Worm (Caenorhabditis elegans) whole organism, L4 larva: ENCODE results near the gene H41C03.3.

Experiments used
- ceh-28 ChIP-seq: fragments of 150-350 bp; optimal IDR thresholded peaks from 2 replicates; lab custom pipeline; 2014; ENCODE audit warnings: missing biosample characterization, missing genetic modification reagents, missing genetic modification characterization
- dve-1 ChIP-seq: sonication (generic microtip); optimal IDR thresholded peaks from 2 replicates; lab custom pipeline; 2017; ENCODE audit warnings: antibody characterized with exemption, mild to moderate bottlenecking, missing genetic modification characterization, missing compliant biosample characterization; ENCODE audit not compliant: insufficient read depth
- lin-13 ChIP-seq: fragments of 150-350 bp; optimal IDR thresholded peaks from 2 replicates; lab custom pipeline; 2014; ENCODE audit warnings: missing biosample characterization, missing genetic modification reagents, missing genetic modification characterization
- lin-39 ChIP-seq: fragments of 150-350 bp; optimal IDR thresholded peaks from 2 replicates; lab custom pipeline; 2014; ENCODE audit warnings: missing biosample characterization, missing genetic modification reagents, missing genetic modification characterization
- nhr-25 ChIP-seq: sonication (generic microtip); optimal IDR thresholded peaks from 2 replicates; lab custom pipeline; 2017; ENCODE audit warnings: missing genetic modification characterization, mild to moderate bottlenecking, missing compliant biosample characterization, antibody characterized with exemption, moderate library complexity, borderline replicate concordance; ENCODE audit not compliant: insufficient read depth
- nhr-48 ChIP-seq: sonication (generic microtip); optimal IDR thresholded peaks from 2 replicates; lab custom pipeline; 2016; ENCODE audit warnings: mild to moderate bottlenecking, missing genetic modification characterization, missing compliant biosample characterization
- nhr-6 ChIP-seq: fragments of 150-350 bp; optimal IDR thresholded peaks from 2 replicates; lab custom pipeline; 2014; ENCODE audit warnings: missing biosample characterization, missing genetic modification characterization
- skn-1 ChIP-seq: fragments of 150-350 bp; optimal IDR thresholded peaks from 2 replicates; lab custom pipeline; 2014; ENCODE audit warnings: missing biosample characterization, missing genetic modification characterization
- snpc-4 ChIP-seq: fragments of 150-350 bp; optimal IDR thresholded peaks from 2 replicates; lab custom pipeline; 2014; ENCODE audit warnings: missing biosample characterization, missing genetic modification characterization
- unc-62 ChIP-seq, 3 experiments: fragments of 150-350 bp in 1 of 3; sonication (generic microtip); optimal IDR thresholded peaks in 2 of 3; peaks in 1 of 3; 1 replicate in 1 of 3; 2 replicates in 2 of 3; lab custom pipeline; 2014 to 2017; ENCODE audit warnings: missing biosample characterization in 3 of 3, missing genetic modification characterization in 3 of 3, missing genetic modification reagents in 3 of 3, missing genotype in 1 of 3
- zag-1 ChIP-seq: fragments of 150-350 bp; optimal IDR thresholded peaks from 2 replicates; lab custom pipeline; 2014; ENCODE audit warnings: missing biosample characterization, missing genetic modification characterization

DNA sequence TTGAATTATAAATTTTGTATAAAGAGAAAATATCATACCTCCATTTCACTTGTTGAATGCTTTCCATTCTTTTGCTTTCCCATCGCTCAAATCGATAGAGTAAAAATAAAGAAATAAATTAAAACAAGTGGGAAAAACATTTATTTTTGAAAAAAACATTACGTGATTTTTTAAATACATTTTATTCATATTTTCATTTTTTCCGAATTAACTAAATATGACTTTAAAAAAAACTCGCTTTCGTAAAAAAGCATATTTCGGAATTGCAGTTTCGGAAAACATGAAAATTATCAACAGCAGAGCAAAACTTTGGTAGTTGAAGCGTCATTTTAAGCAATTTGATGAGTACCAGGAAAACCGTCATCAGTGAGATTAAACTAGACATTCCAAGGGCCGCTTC is 46.0 kb upstream of the H41C03.3 start, which contains the start of gene K05F1.8:
- TF ChIP-seq nhr-6 (tag; lab: Kevin White, UChicago), result no peak
- no peak for TF ChIP-seq skn-1 (tag; lab: Kevin White, UChicago)
- TF ChIP-seq nhr-48 (tag; lab: Kevin White, UChicago), result no peak
- TF ChIP-seq lin-13 (GFP tag; lab: Kevin White, UChicago), result no peak
- no peak for TF ChIP-seq nhr-25 (tag; lab: Kevin White, UChicago)
- TF ChIP-seq ceh-28, result no peak
- TF ChIP-seq dve-1 (tag; lab: Kevin White, UChicago), result no peak
- TF ChIP-seq zag-1 (tag; lab: Kevin White, UChicago), result no peak
- TF ChIP-seq unc-62 (GFP tag; optimal IDR thresholded peaks at IDR 0.05 in 1 of 2; lab: Kevin White, UChicago), result no peak
- no peak for TF ChIP-seq unc-62 (tag; optimal IDR thresholded peaks at IDR 0.05; lab: Kevin White, UChicago)
- TF ChIP-seq snpc-4 (tag; lab: Kevin White, UChicago), result no peak
- TF ChIP-seq lin-39, result no peak
